Fruit fly (Drosophila melanogaster) whole organism, wandering third instar larva: Measurements from ENCODE around the gene Pcmt.
A peak's percentile ranks its signal among the peaks of the same experiment; 100 is the strongest.

Experiments
- CG32264 ChIP-seq: fragments of 200-800 bp; sonication (Bioruptor generic); optimal IDR thresholded peaks from 2 replicates; lab custom pipeline; 2016; ENCODE audit warnings: missing biosample characterization, missing genetic modification characterization
- CG9705 ChIP-seq: fragments of 200-800 bp; sonication (Bioruptor generic); optimal IDR thresholded peaks from 2 replicates; lab custom pipeline; 2018; ENCODE audit warnings: missing biosample characterization, mild to moderate bottlenecking, missing genetic modification characterization
- Dfd ChIP-seq: fragments of >200 bp; optimal IDR thresholded peaks from 2 replicates; lab custom pipeline; 2017; ENCODE audit warnings: missing biosample characterization, missing genetic modification characterization
- HLH106 ChIP-seq: fragments of 200-800 bp; optimal IDR thresholded peaks from 3 replicates; lab custom pipeline; 2019; ENCODE audit warnings: missing biosample characterization, mild to moderate bottlenecking, missing genetic modification characterization, moderate library complexity
- Hnf4 ChIP-seq: fragments of 200-800 bp; sonication (Bioruptor generic); optimal IDR thresholded peaks from 2 replicates; lab custom pipeline; 2016; ENCODE audit warnings: missing biosample characterization, mild to moderate bottlenecking, missing genetic modification characterization
- Hr83 ChIP-seq: fragments of 200-300 bp; sonication (Bioruptor generic); optimal IDR thresholded peaks from 2 replicates; lab custom pipeline; 2016; ENCODE audit warnings: missing biosample characterization, mild to moderate bottlenecking, missing genetic modification characterization, moderate library complexity; ENCODE audit not compliant: poor library complexity, severe bottlenecking
- Jra ChIP-seq: sonication (Bioruptor generic); optimal IDR thresholded peaks from 2 replicates; lab custom pipeline; 2016; ENCODE audit warnings: missing biosample characterization, missing genetic modification characterization
- Mio ChIP-seq: sonication (Bioruptor generic); optimal IDR thresholded peaks from 2 replicates; lab custom pipeline; 2016; ENCODE audit warnings: missing biosample characterization, missing genetic modification characterization
- Myc ChIP-seq: fragments of >200 bp; optimal IDR thresholded peaks from 2 replicates; lab custom pipeline; 2017
- N ChIP-seq: fragments of >200 bp; optimal IDR thresholded peaks from 2 replicates; lab custom pipeline; 2018; ENCODE audit warnings: missing biosample characterization, missing external identifiers, missing genetic modification characterization
- OdsH ChIP-seq: fragments of 200-800 bp; sonication (Bioruptor generic); optimal IDR thresholded peaks from 2 replicates; lab custom pipeline; 2016; ENCODE audit warnings: missing biosample characterization, mild to moderate bottlenecking, missing genetic modification characterization
- Rel ChIP-seq, 2 experiments: fragments of 200-800 bp; sonication (Bioruptor generic) in 1 of 2; optimal IDR thresholded peaks; 2 replicates in 1 of 2; 3 replicates in 1 of 2; lab custom pipeline; 2016 to 2019; ENCODE audit warnings: mild to moderate bottlenecking in 2 of 2, missing biosample characterization in 2 of 2, missing genetic modification characterization in 2 of 2, moderate library complexity in 1 of 2
- Sp1 ChIP-seq: fragments of 200-800 bp; sonication (Bioruptor generic); optimal IDR thresholded peaks from 3 replicates; lab custom pipeline; 2019; ENCODE audit warnings: missing biosample characterization, mild to moderate bottlenecking, missing genetic modification characterization, moderate library complexity
- br ChIP-seq: fragments of 200-800 bp; sonication (Bioruptor generic); optimal IDR thresholded peaks from 2 replicates; lab custom pipeline; 2016; ENCODE audit warnings: missing biosample characterization, missing genetic modification characterization
- brk ChIP-seq: fragments of 200-800 bp; sonication (Bioruptor generic); optimal IDR thresholded peaks from 2 replicates; lab custom pipeline; 2016; ENCODE audit warnings: missing biosample characterization, mild to moderate bottlenecking, missing genetic modification characterization
- dl ChIP-seq, 2 experiments: fragments of 175-275, 200-275 bp in 1 of 2; fragments of 200-275 bp in 1 of 2; sonication (Bioruptor generic); optimal IDR thresholded peaks; lab custom pipeline; 2018; ENCODE audit warnings: mild to moderate bottlenecking in 2 of 2, missing biosample characterization in 2 of 2, missing genetic modification characterization in 2 of 2, moderate library complexity in 2 of 2; ENCODE audit not compliant: partially characterized antibody in 2 of 2, insufficient read depth in 1 of 2
- dsf ChIP-seq: sonication (Bioruptor generic); optimal IDR thresholded peaks from 2 replicates; lab custom pipeline; 2016; ENCODE audit warnings: missing biosample characterization, missing genetic modification characterization, borderline replicate concordance
- ey ChIP-seq: fragments of 200-800 bp; sonication (Bioruptor generic); optimal IDR thresholded peaks from 2 replicates; lab custom pipeline; 2016; ENCODE audit warnings: missing biosample characterization, missing genetic modification characterization
- foxo ChIP-seq, 2 experiments: fragments of 200-800 bp; sonication (Bioruptor generic); optimal IDR thresholded peaks; 2 replicates in 1 of 2; 3 replicates in 1 of 2; lab custom pipeline; 2016 to 2017; ENCODE audit warnings: missing biosample characterization in 2 of 2, missing genetic modification characterization in 2 of 2
- fru ChIP-seq: fragments of 200-800 bp; sonication (Bioruptor generic); optimal IDR thresholded peaks from 3 replicates; lab custom pipeline; 2016; ENCODE audit warnings: missing biosample characterization, mild to moderate bottlenecking, missing genetic modification characterization
- h ChIP-seq: fragments of 200-800 bp; sonication (Bioruptor generic); optimal IDR thresholded peaks from 3 replicates; lab custom pipeline; 2016; ENCODE audit warnings: missing biosample characterization, mild to moderate bottlenecking, missing genetic modification characterization
- jim ChIP-seq: fragments of 175-275, 200-325 bp; sonication (Bioruptor generic); optimal IDR thresholded peaks from 2 replicates; lab custom pipeline; 2016; ENCODE audit warnings: missing biosample characterization, mild to moderate bottlenecking, missing genetic modification characterization
- lola ChIP-seq: fragments of >200 bp; optimal IDR thresholded peaks from 2 replicates; lab custom pipeline; 2017; ENCODE audit warnings: missing biosample characterization, missing genetic modification characterization
- pan ChIP-seq: fragments of >200 bp; optimal IDR thresholded peaks from 2 replicates; lab custom pipeline; 2017
- psq ChIP-seq: fragments of 200-800 bp; sonication (Bioruptor generic); optimal IDR thresholded peaks from 3 replicates; lab custom pipeline; 2017; ENCODE audit warnings: missing biosample characterization, mild to moderate bottlenecking, missing genetic modification characterization, moderate library complexity
- rgr ChIP-seq: fragments of 200-800 bp; sonication (Bioruptor generic); optimal IDR thresholded peaks from 3 replicates; lab custom pipeline; 2016; ENCODE audit warnings: missing biosample characterization, mild to moderate bottlenecking, missing genetic modification characterization
- sage ChIP-seq: fragments of 200-800 bp; sonication (Bioruptor generic); optimal IDR thresholded peaks from 2 replicates; lab custom pipeline; 2016; ENCODE audit warnings: missing biosample characterization, mild to moderate bottlenecking, missing genetic modification characterization
- sv ChIP-seq: fragments of 200-800 bp; sonication (Bioruptor generic); optimal IDR thresholded peaks from 3 replicates; lab custom pipeline; 2016; ENCODE audit warnings: missing biosample characterization, missing genetic modification characterization
- tai ChIP-seq: sonication (Bioruptor generic); optimal IDR thresholded peaks from 2 replicates; lab custom pipeline; 2016; ENCODE audit warnings: missing biosample characterization, missing genetic modification characterization
- woc ChIP-seq: sonication (Bioruptor generic); optimal IDR thresholded peaks from 2 replicates; lab custom pipeline; 2016; ENCODE audit warnings: missing biosample characterization, mild to moderate bottlenecking, missing genetic modification characterization

Pcmt gene

dm6 chr3R:5571437-5571750 lies 17.3 kb upstream of the Pcmt start:
- TF ChIP-seq Mio (GFP tag; lab: Kevin White, UChicago) (no peak), jim (GFP tag; lab: Kevin White, UChicago) (no peak), CG32264 (GFP tag; lab: Kevin White, UChicago) (no peak), dl (GFP tag; optimal IDR thresholded peaks at IDR 0.05; lab: Kevin White, UChicago; ENCODE audit: insufficient read depth in 1 of 2, partially characterized antibody in 2 of 2) (no peak), brk (GFP tag; lab: Kevin White, UChicago) (no peak)
- TF ChIP-seq, all 38 proteins: peak for 0

DNA sequence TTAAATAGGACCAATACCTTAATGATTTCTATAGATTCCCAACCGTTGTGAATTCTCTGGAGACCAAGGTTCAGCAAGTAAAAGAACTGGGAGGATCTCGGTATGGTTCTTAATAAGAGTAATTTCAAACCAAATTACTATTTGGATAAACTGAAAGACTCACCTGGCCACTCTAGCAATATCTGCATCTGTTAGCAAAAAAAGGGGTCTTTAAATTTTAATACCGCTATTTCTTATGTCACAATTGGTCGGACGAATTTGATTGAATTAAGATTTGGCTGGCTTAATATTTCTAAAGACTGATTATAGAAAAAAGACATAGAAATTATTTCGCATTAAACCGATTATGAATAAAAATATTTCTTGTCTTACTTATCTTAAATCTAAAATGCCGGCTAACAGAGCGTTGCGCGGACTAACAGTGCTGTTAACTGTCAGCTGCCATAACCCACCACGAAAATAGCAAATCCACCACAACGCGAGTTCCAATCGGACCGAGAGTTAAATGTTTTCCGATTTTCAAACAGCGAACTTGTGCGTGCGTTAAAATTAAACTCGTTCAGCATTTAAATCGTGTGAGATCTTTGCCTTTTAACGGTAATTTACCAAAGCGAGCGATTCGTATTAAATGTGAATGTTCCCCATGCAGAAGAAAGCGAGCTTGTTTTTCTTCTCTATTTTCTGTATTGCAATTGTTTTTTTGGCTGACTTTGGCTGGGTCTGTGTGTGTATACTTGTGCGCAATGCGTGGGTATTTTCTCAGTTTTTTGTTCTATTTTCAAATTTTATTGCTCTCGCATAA lies 16.7 kb upstream of the Pcmt start, which contains the start of gene CRMP:
Gene CRMP (plus strand): TSS at position 474 of the 802 bp plus-strand sequence.
- peak in 1 of 2 experiments; percentile 11 for TF ChIP-seq foxo (GFP tag; optimal IDR thresholded peaks at IDR 0.05; lab: Kevin White, UChicago)
- TF ChIP-seq Hr83 (GFP tag; lab: Kevin White, UChicago), result no peak
- no peak for TF ChIP-seq Dfd (GFP tag; lab: Kevin White, UChicago)
- no peak for TF ChIP-seq rgr
- TF ChIP-seq ey, result no peak

- peak; percentile 68 for TF ChIP-seq HLH106 (tag; lab: Kevin White, UChicago)
- TF ChIP-seq ey, result peak; percentile 52
- TF ChIP-seq jim (GFP tag; lab: Kevin White, UChicago), result no peak
- TF ChIP-seq h, result peak; percentile 69
- no peak for TF ChIP-seq N
- TF ChIP-seq sv (GFP tag; lab: Kevin White, UChicago), result peak; percentile 66
- TF ChIP-seq psq (GFP tag; lab: Kevin White, UChicago), result peak; percentile 40
- peak; percentile 59 for TF ChIP-seq rgr
- peak; percentile 24 for TF ChIP-seq OdsH (GFP tag; lab: Kevin White, UChicago)
- peak in 1 of 2 experiments; percentile 71 for TF ChIP-seq foxo (GFP tag; optimal IDR thresholded peaks at IDR 0.05; lab: Kevin White, UChicago)
- no peak for TF ChIP-seq sage (GFP tag; lab: Kevin White, UChicago)
- TF ChIP-seq woc (GFP tag; lab: Kevin White, UChicago), result peak; percentile 79
- no peak for TF ChIP-seq lola (GFP tag; lab: Kevin White, UChicago)
- TF ChIP-seq br (GFP tag; lab: Kevin White, UChicago), result peak; percentile 67
- peak; percentile 69 for TF ChIP-seq Hnf4 (GFP tag; lab: Kevin White, UChicago)
- no peak for TF ChIP-seq pan (lab: Kevin White, UChicago)
- no peak for TF ChIP-seq Rel (GFP tag; optimal IDR thresholded peaks at IDR 0.05; lab: Kevin White, UChicago)
- TF ChIP-seq Rel (tag; optimal IDR thresholded peaks at IDR 0.05; lab: Kevin White, UChicago), result peak; percentile 13
- TF ChIP-seq Myc (lab: Kevin White, UChicago), result no peak
- peak; percentile 44 for TF ChIP-seq fru (GFP tag; lab: Kevin White, UChicago)
- TF ChIP-seq Sp1 (GFP tag; lab: Kevin White, UChicago), result peak; percentile 34
- peak; percentile 27 for TF ChIP-seq Hr83 (GFP tag; lab: Kevin White, UChicago)
- peak; percentile 43 for TF ChIP-seq Jra
- TF ChIP-seq dsf, result peak; percentile 33
- peak; percentile 46 for TF ChIP-seq CG9705 (GFP tag; lab: Kevin White, UChicago)
These were observed 14.5 kb upstream of the Pcmt start, which contains the start of the genes CG2931 and Rheb for dm6 chr3R:5568590-5568989. Gene CG2931, minus strand, starts transcription at chr3R:5568615. Gene Rheb, plus strand, starts transcription at chr3R:5568921.

DNA sequence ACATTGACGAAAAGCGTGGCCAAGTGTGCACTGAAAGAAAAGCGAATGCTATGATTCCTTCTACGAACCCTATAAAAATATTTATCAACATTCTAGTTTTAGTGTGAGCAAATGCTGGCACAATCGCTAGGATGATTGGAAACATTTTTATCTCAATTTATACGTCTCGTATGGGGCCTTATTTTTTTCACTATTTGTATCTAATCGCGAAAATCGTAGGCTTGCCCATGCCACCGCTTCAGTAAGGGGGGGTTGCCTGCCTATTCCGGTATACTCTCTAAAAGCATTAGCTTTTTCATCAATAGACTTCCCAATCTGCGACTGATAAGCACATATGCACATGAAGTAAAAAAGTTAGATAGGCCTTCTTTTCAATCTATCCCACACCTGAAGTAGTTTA lies 11.5 kb upstream of the Pcmt start:
- TF ChIP-seq br (GFP tag; lab: Kevin White, UChicago), result peak; percentile 88
- TF ChIP-seq foxo (GFP tag; optimal IDR thresholded peaks at IDR 0.05; lab: Kevin White, UChicago), result peak; percentile 68 to 84
- TF ChIP-seq woc (GFP tag; lab: Kevin White, UChicago), result no peak
- TF ChIP-seq CG32264 (GFP tag; lab: Kevin White, UChicago), result peak; percentile 43
- no peak for TF ChIP-seq jim (GFP tag; lab: Kevin White, UChicago)
- no peak for TF ChIP-seq fru (GFP tag; lab: Kevin White, UChicago)
- TF ChIP-seq Sp1 (GFP tag; lab: Kevin White, UChicago), result peak; percentile 74
- no peak for TF ChIP-seq tai
- peak; percentile 80 for TF ChIP-seq OdsH (GFP tag; lab: Kevin White, UChicago)
- TF ChIP-seq rgr, result peak; percentile 86
- TF ChIP-seq sv (GFP tag; lab: Kevin White, UChicago), result peak; percentile 70
- TF ChIP-seq h, result peak; percentile 93
- no peak for TF ChIP-seq dl (GFP tag; optimal IDR thresholded peaks at IDR 0.05; lab: Kevin White, UChicago; ENCODE audit: insufficient read depth in 1 of 2, partially characterized antibody in 2 of 2)
- peak; percentile 83 for TF ChIP-seq ey
- peak; percentile 78 for TF ChIP-seq Hnf4 (GFP tag; lab: Kevin White, UChicago)
- TF ChIP-seq psq (GFP tag; lab: Kevin White, UChicago), result peak; percentile 64
- no peak for TF ChIP-seq N
- peak; percentile 26 for TF ChIP-seq Rel (GFP tag; optimal IDR thresholded peaks at IDR 0.05; lab: Kevin White, UChicago)
- no peak for TF ChIP-seq Rel (tag; optimal IDR thresholded peaks at IDR 0.05; lab: Kevin White, UChicago)
- peak; percentile 61 for TF ChIP-seq Jra
- TF ChIP-seq HLH106 (tag; lab: Kevin White, UChicago), result peak; percentile 72
